Worm (Caenorhabditis elegans) whole organism, L1 larva: ENCODE measurements around the gene F25E5.2.

Experiments
- Y116A8C.19 ChIP-seq: sonication (generic microtip); optimal IDR thresholded peaks from 2 replicates; lab custom pipeline; 2016; ENCODE audit warnings: missing compliant biosample characterization, missing genetic modification characterization, borderline replicate concordance
- dpl-1 ChIP-seq, 3 experiments: fragments of 150-350 bp in 2 of 3; sonication (generic microtip) in 1 of 3; optimal IDR thresholded peaks; 2 replicates each; lab custom pipeline; 2014 to 2017; ENCODE audit warnings: missing biosample characterization in 3 of 3, missing genetic modification characterization in 3 of 3, missing genetic modification reagents in 3 of 3
- efl-1 ChIP-seq, 4 experiments: fragments of 150-350 bp; optimal IDR thresholded peaks in 3 of 4; peaks in 1 of 4; 1 replicate in 1 of 4; 2 replicates in 3 of 4; lab custom pipeline; 2014; ENCODE audit warnings: missing biosample characterization in 2 of 4, missing genetic modification characterization in 2 of 4, missing genetic modification reagents in 2 of 4
- egl-27 ChIP-seq, 2 experiments: fragments of 150-350 bp in 1 of 2; sonication (generic microtip); optimal IDR thresholded peaks; 3 replicates each; lab custom pipeline; 2017 to 2018; ENCODE audit warnings: missing biosample characterization in 2 of 2, missing genetic modification characterization in 2 of 2, missing genetic modification reagents in 2 of 2
- fos-1 ChIP-seq: fragments of 150-350 bp; optimal IDR thresholded peaks from 2 replicates; lab custom pipeline; 2014; ENCODE audit warnings: missing biosample characterization, missing genetic modification characterization
- hlh-4 ChIP-seq: sonication (generic microtip); optimal IDR thresholded peaks from 2 replicates; lab custom pipeline; 2016; ENCODE audit warnings: mild to moderate bottlenecking, missing genetic modification characterization, missing compliant biosample characterization
- pqm-1 ChIP-seq: sonication (generic microtip); optimal IDR thresholded peaks from 3 replicates; lab custom pipeline; 2017; ENCODE audit warnings: missing biosample characterization, missing genetic modification characterization
- skn-1 ChIP-seq: fragments of 150-350 bp; optimal IDR thresholded peaks from 2 replicates; lab custom pipeline; 2014; ENCODE audit warnings: missing biosample characterization, missing genetic modification characterization

Gene F25E5.2

ce11 chrV:7506207-7506606 lies 51.1 kb downstream of the F25E5.2 start (continued):
- no peak for TF ChIP-seq hlh-4 (tag; lab: Kevin White, UChicago)
- TF ChIP-seq dpl-1 (GFP tag; optimal IDR thresholded peaks at IDR 0.05; lab: Kevin White, UChicago), result peak in 1 of 3 experiments; percentile 2
- TF ChIP-seq fos-1 (tag; lab: Kevin White, UChicago), result no peak
- TF ChIP-seq pqm-1 (tag; lab: Kevin White, UChicago), result no peak
- no peak for TF ChIP-seq skn-1 (tag; lab: Kevin White, UChicago)
- no peak for TF ChIP-seq Y116A8C.19 (tag; lab: Kevin White, UChicago)
- no peak for TF ChIP-seq egl-27 (tag; optimal IDR thresholded peaks at IDR 0.05; lab: Kevin White, UChicago)
- TF ChIP-seq efl-1 (optimal IDR thresholded peaks at IDR 0.05; lab: Kevin White, UChicago), result peak in 1 of 2 experiments; percentile 13
- TF ChIP-seq efl-1 (GFP tag; optimal IDR thresholded peaks at IDR 0.05 in 1 of 2; lab: Kevin White, UChicago), result peak in 1 of 2 experiments; percentile 50
